Worm (Caenorhabditis elegans): ENCODE results near the gene wnk-1.

- TF ChIP-seq scrt-1 (GFP tag; IDR thresholded peaks at IDR 0.05) (no peak), ama-1 (optimal IDR thresholded peaks at IDR 0.05) (no peak), flt-1 (GFP tag; IDR thresholded peaks at IDR 0.05) (no peak), hmg-4 (GFP tag; optimal IDR thresholded peaks at IDR 0.05) (no peak), ceh-13 (GFP tag; optimal IDR thresholded peaks at IDR 0.05) (no peak), tra-4 (tag; optimal IDR thresholded peaks at IDR 0.05) (no peak), ceh-36 (tag; optimal IDR thresholded peaks at IDR 0.05) (no peak), F13C5.2 (tag; optimal IDR thresholded peaks at IDR 0.05) (no peak), hmbx-1 (tag; optimal IDR thresholded peaks at IDR 0.05) (no peak)
These were observed 560 bp upstream of the wnk-1 start for ce11 chrIV:9199148-9199938.

Measured in whole organism, early embryonic.